Fruit fly (Drosophila melanogaster) whole organism, pupa: ENCODE results near the gene CG31709.
A peak's percentile ranks its signal among the peaks of the same experiment; 100 is the strongest.

Source experiments
- CG10348 ChIP-seq: fragments of 200-800 bp; sonication (Bioruptor generic); IDR thresholded peaks from 2 replicates; pipeline ENCODE4 v1.3.6; 2022; ENCODE audit warnings: missing biosample characterization, missing genetic modification characterization
- CG12605 ChIP-seq: fragments of 200-800 bp; sonication (Bioruptor generic); IDR thresholded peaks from 2 replicates; pipeline ENCODE4 v1.3.6; 2022; ENCODE audit warnings: missing biosample characterization, missing genetic modification characterization
- CG13204 ChIP-seq: fragments of 200-800 bp; sonication (Bioruptor generic); optimal IDR thresholded peaks from 2 replicates; lab custom pipeline; 2018; ENCODE audit warnings: missing biosample characterization, mild to moderate bottlenecking, missing genetic modification characterization, moderate library complexity
- CG14655 ChIP-seq: fragments of 200-800 bp; sonication (Bioruptor generic); optimal IDR thresholded peaks from 3 replicates; lab custom pipeline; 2017; ENCODE audit warnings: mild to moderate bottlenecking, missing biosample characterization, missing genetic modification reagents, missing genetic modification characterization
- CG15710 ChIP-seq: fragments of 200-800 bp; sonication (Bioruptor generic); optimal IDR thresholded peaks from 2 replicates; lab custom pipeline; 2018; ENCODE audit warnings: missing biosample characterization, mild to moderate bottlenecking, missing genetic modification characterization, moderate library complexity
- CG17806 ChIP-seq: fragments of 200-800 bp; sonication (Bioruptor generic); optimal IDR thresholded peaks from 2 replicates; lab custom pipeline; 2018; ENCODE audit warnings: missing biosample characterization, mild to moderate bottlenecking, missing genetic modification characterization, moderate library complexity
- CG32121 ChIP-seq: fragments of 200-800 bp; sonication (Bioruptor generic); IDR thresholded peaks from 2 replicates; pipeline ENCODE4 v1.3.6; 2022; ENCODE audit warnings: missing biosample characterization, missing genetic modification characterization
- CG34367 ChIP-seq: fragments of 200-800 bp; sonication (Bioruptor generic); optimal IDR thresholded peaks from 2 replicates; lab custom pipeline; 2018; ENCODE audit warnings: missing biosample characterization, mild to moderate bottlenecking, missing genetic modification characterization
- CG4496 ChIP-seq: fragments of 200-800 bp; sonication (Bioruptor generic); IDR thresholded peaks from 3 replicates; pipeline ENCODE4 v1.3.6; 2022; ENCODE audit warnings: missing biosample characterization, missing genetic modification characterization
- CG8159 ChIP-seq: fragments of 200-800 bp; sonication (Bioruptor generic); optimal IDR thresholded peaks from 3 replicates; lab custom pipeline; 2018; ENCODE audit warnings: missing biosample characterization, mild to moderate bottlenecking, missing genetic modification characterization, moderate library complexity
- CG8301 ChIP-seq: fragments of 200-800 bp; sonication (Bioruptor generic); optimal IDR thresholded peaks from 2 replicates; lab custom pipeline; 2018; ENCODE audit warnings: missing biosample characterization, mild to moderate bottlenecking, missing genetic modification characterization
- CG9948 ChIP-seq: fragments of 200-800 bp; sonication (Bioruptor generic); optimal IDR thresholded peaks from 2 replicates; lab custom pipeline; 2018; ENCODE audit warnings: missing biosample characterization, mild to moderate bottlenecking, missing genetic modification characterization, moderate library complexity
- D1 ChIP-seq: fragments of 200-800 bp; sonication (Bioruptor generic); optimal IDR thresholded peaks from 2 replicates; lab custom pipeline; 2018; ENCODE audit warnings: missing biosample characterization, mild to moderate bottlenecking, missing genetic modification characterization, moderate library complexity
- EcR ChIP-seq: fragments of 200-800 bp; sonication (Bioruptor generic); optimal IDR thresholded peaks from 3 replicates; lab custom pipeline; 2019; ENCODE audit warnings: missing biosample characterization, missing genetic modification characterization, mild to moderate bottlenecking, moderate library complexity, missing genetic modification reagents
- Ets98B ChIP-seq: fragments of 200-800 bp; sonication (Bioruptor generic); IDR thresholded peaks from 2 replicates; pipeline ENCODE4 v1.3.6; 2022; ENCODE audit warnings: missing biosample characterization, missing genetic modification characterization
- Pif1A ChIP-seq: fragments of 200-800 bp; sonication (Bioruptor generic); optimal IDR thresholded peaks from 3 replicates; lab custom pipeline; 2016; ENCODE audit warnings: missing biosample characterization, missing genetic modification characterization
- Pif1B ChIP-seq: fragments of 200-800 bp; sonication (Bioruptor generic); optimal IDR thresholded peaks from 3 replicates; lab custom pipeline; 2016; ENCODE audit warnings: missing biosample characterization, missing genetic modification characterization
- Snoo ChIP-seq: fragments of 200-800 bp; sonication (Bioruptor generic); optimal IDR thresholded peaks from 3 replicates; lab custom pipeline; 2017; ENCODE audit warnings: missing biosample characterization, mild to moderate bottlenecking, missing genetic modification characterization, inconsistent platforms
- fd96Ca ChIP-seq: fragments of 200-800 bp; sonication (Bioruptor generic); IDR thresholded peaks from 3 replicates; pipeline ENCODE4 v1.3.6; 2022; ENCODE audit warnings: missing biosample characterization, missing genetic modification characterization
- gl ChIP-seq: fragments of 200-800 bp; sonication (Bioruptor generic); optimal IDR thresholded peaks from 2 replicates; lab custom pipeline; 2018; ENCODE audit warnings: missing biosample characterization, mild to moderate bottlenecking, missing genetic modification characterization
- rn ChIP-seq: fragments of 200-800 bp; sonication (Bioruptor generic); IDR thresholded peaks from 2 replicates; pipeline ENCODE4 v1.3.6; 2022; ENCODE audit warnings: missing biosample characterization, missing genetic modification characterization

Gene CG31709

DNA sequence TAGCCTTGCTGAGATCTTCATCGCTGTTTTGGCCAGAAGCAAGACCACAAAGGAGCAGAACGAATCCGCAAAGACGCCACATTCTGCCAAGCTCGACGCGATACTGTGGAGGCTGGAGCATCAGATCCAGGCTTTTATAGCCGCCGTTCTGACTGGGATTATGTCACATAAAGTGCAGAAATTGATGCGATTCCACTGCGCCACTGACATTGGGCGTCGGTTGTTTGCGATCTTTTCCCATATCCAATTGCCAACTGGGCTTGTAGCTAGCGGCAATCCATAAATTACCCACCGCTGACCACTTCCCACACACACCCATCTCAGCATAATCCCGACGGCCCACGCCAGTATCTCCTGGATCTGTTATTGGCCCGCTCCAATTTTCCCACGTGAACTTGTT, 21.3 kb upstream of the CG31709 start, which contains the start of gene CG4382:
CG4382 (minus strand) TSS at position 101 of the 400 bp plus-strand sequence.
- TF ChIP-seq Snoo (tag; lab: Kevin White, UChicago) (no peak), gl (tag; lab: Kevin White, UChicago) (no peak), CG8301 (tag; lab: Kevin White, UChicago) (no peak), CG15710 (no peak), CG32121 (GFP tag; lab: Robert Waterston, UW) (no peak), CG4496 (GFP tag; lab: Robert Waterston, UW) (no peak), CG14655 (no peak), EcR (GFP tag; lab: Kevin White, UChicago) (no peak), CG9948 (no peak), CG10348 (GFP tag; lab: Robert Waterston, UW) (no peak), CG12605 (GFP tag; lab: Robert Waterston, UW) (no peak), Pif1B (GFP tag; lab: Kevin White, UChicago) (no peak), CG8159 (no peak), CG17806 (no peak), CG34367 (tag; lab: Kevin White, UChicago) (no peak), D1 (tag; lab: Kevin White, UChicago) (no peak), rn (GFP tag; lab: Robert Waterston, UW) (no peak), Pif1A (no peak)

- TF ChIP-seq CG14655 = peak; percentile 36
- TF ChIP-seq CG17806 = peak; percentile 24
- no peak for TF ChIP-seq CG4496 (GFP tag; lab: Robert Waterston, UW)
- peak; percentile 68 for TF ChIP-seq fd96Ca (GFP tag; lab: Robert Waterston, UW)
- no peak for TF ChIP-seq gl (tag; lab: Kevin White, UChicago)
- no peak for TF ChIP-seq CG13204 (GFP tag; lab: Kevin White, UChicago)
- TF ChIP-seq CG34367 (tag; lab: Kevin White, UChicago) = no peak
- TF ChIP-seq CG8159 = peak; percentile 15
- no peak for TF ChIP-seq CG9948
- peak; percentile 20 for TF ChIP-seq CG15710
- no peak for TF ChIP-seq CG8301 (tag; lab: Kevin White, UChicago)
- no peak for TF ChIP-seq EcR (GFP tag; lab: Kevin White, UChicago)
- no peak for TF ChIP-seq D1 (tag; lab: Kevin White, UChicago)
- peak; percentile 44; the same call in 1 of the 2 replicates for TF ChIP-seq Ets98B (GFP tag; lab: Robert Waterston, UW)
- TF ChIP-seq CG12605 (GFP tag; lab: Robert Waterston, UW) = 0 out of 2 replicates have a peak, but pooled peaks have one; percentile 34
- TF ChIP-seq rn (GFP tag; lab: Robert Waterston, UW) = peak; percentile 55; the same call in 1 of the 2 replicates
- TF ChIP-seq CG10348 (GFP tag; lab: Robert Waterston, UW) = no peak
- peak; percentile 20 for TF ChIP-seq Pif1B (GFP tag; lab: Kevin White, UChicago)
- TF ChIP-seq Pif1A = peak; percentile 6
- no peak for TF ChIP-seq Snoo (tag; lab: Kevin White, UChicago)
- no peak for TF ChIP-seq CG32121 (GFP tag; lab: Robert Waterston, UW)
Measured at dm6 chr2L:9598390-9598789, 19.0 kb upstream of the CG31709 start.

dm6 chr2L:9594625-9595300, 15.3 kb upstream of the CG31709 start:
- TF ChIP-seq CG9948 (no peak), CG8159 (peak; percentile 37), CG8301 (tag; lab: Kevin White, UChicago) (no peak)

DNA sequence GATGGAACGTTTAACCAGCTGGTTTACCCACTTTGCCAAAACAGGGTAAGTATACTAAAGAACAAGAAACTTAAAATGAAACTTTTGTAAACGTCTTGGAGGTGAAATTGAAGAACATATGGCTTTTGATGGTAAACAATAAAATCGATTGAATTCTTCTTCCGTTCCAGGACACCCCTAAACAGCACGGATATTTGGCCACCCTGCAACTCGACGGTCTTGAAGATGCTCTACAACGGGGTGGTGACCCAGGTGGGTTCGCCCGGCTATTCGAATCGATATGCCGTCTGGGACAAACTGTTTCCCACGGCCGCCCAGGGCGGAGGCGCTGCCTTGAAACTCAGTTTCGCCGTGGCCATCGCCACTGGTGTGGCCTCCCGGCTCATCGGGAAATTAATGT, 11.7 kb upstream of the CG31709 start:
- TF ChIP-seq CG9948 = no peak
- no peak for TF ChIP-seq Ets98B (GFP tag; lab: Robert Waterston, UW)
- TF ChIP-seq rn (GFP tag; lab: Robert Waterston, UW) = no peak
- TF ChIP-seq CG13204 (GFP tag; lab: Kevin White, UChicago) = no peak
- TF ChIP-seq CG15710 = no peak
- no peak for TF ChIP-seq CG8159
- TF ChIP-seq CG32121 (GFP tag; lab: Robert Waterston, UW) = no peak
- no peak for TF ChIP-seq CG12605 (GFP tag; lab: Robert Waterston, UW)
- TF ChIP-seq CG17806 = no peak
- no peak for TF ChIP-seq Snoo (tag; lab: Kevin White, UChicago)
- no peak for TF ChIP-seq CG8301 (tag; lab: Kevin White, UChicago)
- no peak for TF ChIP-seq Pif1B (GFP tag; lab: Kevin White, UChicago)
- no peak for TF ChIP-seq D1 (tag; lab: Kevin White, UChicago)
- TF ChIP-seq EcR (GFP tag; lab: Kevin White, UChicago) = no peak

- no peak for TF ChIP-seq fd96Ca (GFP tag; lab: Robert Waterston, UW)
- TF ChIP-seq CG9948 = no peak
- TF ChIP-seq CG4496 (GFP tag; lab: Robert Waterston, UW) = no peak
- TF ChIP-seq CG10348 (GFP tag; lab: Robert Waterston, UW) = no peak
- no peak for TF ChIP-seq CG12605 (GFP tag; lab: Robert Waterston, UW)
- no peak for TF ChIP-seq Snoo (tag; lab: Kevin White, UChicago)
- TF ChIP-seq Pif1B (GFP tag; lab: Kevin White, UChicago) = no peak
- TF ChIP-seq Ets98B (GFP tag; lab: Robert Waterston, UW) = no peak
Measured at dm6 chr2L:9589176-9589575, 9.7 kb upstream of the CG31709 start, which contains the start of gene CG3841. Gene CG3841 (plus strand): TSS chr2L:9589476.

DNA sequence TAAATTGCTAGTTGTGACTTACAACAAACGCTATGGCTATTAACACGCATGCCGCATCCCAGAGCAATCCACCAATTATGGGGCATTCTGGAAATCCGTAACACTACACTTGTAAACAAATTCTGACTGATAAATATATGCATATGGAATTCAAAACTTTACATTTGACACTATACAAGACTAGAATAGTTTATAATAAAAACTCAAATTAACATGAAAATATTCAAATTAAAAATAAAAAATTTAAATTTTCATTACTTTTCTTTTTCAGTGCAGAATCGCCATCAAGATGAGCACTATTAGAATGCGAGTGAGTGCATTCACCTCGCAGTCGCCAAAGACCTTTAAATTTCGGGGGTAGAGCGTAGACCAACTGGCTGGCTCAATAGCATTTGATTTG, 6.5 kb upstream of the CG31709 start:
- TF ChIP-seq EcR (GFP tag; lab: Kevin White, UChicago) (no peak), CG8159 (no peak), CG17806 (no peak), CG15710 (no peak), D1 (tag; lab: Kevin White, UChicago) (no peak), CG10348 (GFP tag; lab: Robert Waterston, UW) (no peak), CG32121 (GFP tag; lab: Robert Waterston, UW) (no peak), CG4496 (GFP tag; lab: Robert Waterston, UW) (no peak), Ets98B (GFP tag; lab: Robert Waterston, UW) (no peak), rn (GFP tag; lab: Robert Waterston, UW) (no peak), Snoo (tag; lab: Kevin White, UChicago) (no peak), fd96Ca (GFP tag; lab: Robert Waterston, UW) (no peak), Pif1B (GFP tag; lab: Kevin White, UChicago) (no peak), CG13204 (GFP tag; lab: Kevin White, UChicago) (no peak), Pif1A (no peak), CG34367 (tag; lab: Kevin White, UChicago) (no peak)
